Fruit fly (Drosophila melanogaster): ENCODE data around the gene CG14247.
A peak's percentile ranks its signal among the peaks of the same experiment; 100 is the strongest.

Gene CG14247

dm6 chr3R:26761695-26762094 is 24.3 kb downstream of the CG14247 start:
- TF ChIP-seq Hr39 (optimal IDR thresholded peaks at IDR 0.05) (peak; percentile 57), btn (GFP tag; optimal IDR thresholded peaks at IDR 0.05) (no peak), CG8281 (tag; optimal IDR thresholded peaks at IDR 0.05) (no peak), sim (GFP tag; IDR thresholded peaks at IDR 0.05) (no peak)

- TF ChIP-seq ken (GFP tag; IDR thresholded peaks at IDR 0.05): no peak
- no peak for TF ChIP-seq CG11093 (GFP tag; IDR thresholded peaks at IDR 0.05)
- TF ChIP-seq CG34376 (GFP tag; optimal IDR thresholded peaks at IDR 0.05): no peak
Observed at dm6 chr3R:26784108-26784507, 46.7 kb downstream of the CG14247 start, which contains the start of gene CG42789. Gene CG42789, minus strand, starts transcription at chr3R:26784208.

Data from whole organism, embryonic.